Worm (Caenorhabditis elegans) whole organism, young adult: ENCODE measurements around the gene F17C11.22.

Source experiments
- B0019.2 ChIP-seq: fragments of 200-800 bp; sonication (Bioruptor generic); conservative IDR thresholded peaks from 2 replicates; pipeline ENCODE4 v1.3.6; 2022; ENCODE audit warnings: missing genetic modification reagents, missing genetic modification characterization, missing compliant biosample characterization
- C06A6.2 ChIP-seq: fragments of 200-800 bp; sonication (Bioruptor generic); conservative IDR thresholded peaks from 2 replicates; pipeline ENCODE4 v1.3.6; 2022; ENCODE audit warnings: missing genetic modification characterization, missing compliant biosample characterization
- F22D6.2 ChIP-seq: sonication (generic microtip); optimal IDR thresholded peaks from 2 replicates; lab custom pipeline; 2016; ENCODE audit warnings: mild to moderate bottlenecking, missing genetic modification characterization, missing compliant biosample characterization
- F39B2.1 ChIP-seq: fragments of 200-800 bp; sonication (Bioruptor generic); IDR thresholded peaks from 2 replicates; pipeline ENCODE4 v1.3.6; 2022; ENCODE audit warnings: missing genetic modification reagents, missing genetic modification characterization, missing compliant biosample characterization
- F49E8.2 ChIP-seq: sonication (generic microtip); optimal IDR thresholded peaks from 3 replicates; lab custom pipeline; 2017; ENCODE audit warnings: missing genetic modification characterization, mild to moderate bottlenecking, missing compliant biosample characterization, antibody characterized with exemption, moderate library complexity; ENCODE audit not compliant: insufficient read depth
- F57C9.4 ChIP-seq: sonication (generic microtip); optimal IDR thresholded peaks from 2 replicates; lab custom pipeline; 2017; ENCODE audit warnings: mild to moderate bottlenecking, missing genetic modification characterization, missing compliant biosample characterization
- K11D2.4 ChIP-seq: fragments of 200-800 bp; sonication (Bioruptor generic); IDR thresholded peaks from 2 replicates; pipeline ENCODE4 v1.3.6; 2022; ENCODE audit warnings: missing genetic modification reagents, missing genetic modification characterization, missing compliant biosample characterization
- Y79H2A.3 ChIP-seq: fragments of 200-800 bp; sonication (Bioruptor generic); conservative IDR thresholded peaks from 2 replicates; pipeline ENCODE4 v1.3.6; 2022; ENCODE audit warnings: missing genetic modification reagents, missing genetic modification characterization, missing compliant biosample characterization
- ZK185.1 ChIP-seq: sonication (generic microtip); optimal IDR thresholded peaks from 2 replicates; lab custom pipeline; 2016; ENCODE audit warnings: mild to moderate bottlenecking, missing genetic modification characterization, missing compliant biosample characterization; ENCODE audit not compliant: poor library complexity, severe bottlenecking
- athp-1 ChIP-seq: sonication (generic microtip); optimal IDR thresholded peaks from 2 replicates; lab custom pipeline; 2017; ENCODE audit warnings: mild to moderate bottlenecking, missing genetic modification characterization, missing compliant biosample characterization
- bed-1 ChIP-seq: fragments of 200-800 bp; sonication (Bioruptor generic); IDR thresholded peaks from 2 replicates; pipeline ENCODE4 v1.3.6; 2022; ENCODE audit warnings: missing genetic modification reagents, missing genetic modification characterization, missing compliant biosample characterization
- cebp-1 ChIP-seq, 2 experiments: fragments of 200-800 bp in 1 of 2; sonication (Bioruptor generic) in 1 of 2; sonication (generic microtip) in 1 of 2; IDR thresholded peaks in 1 of 2; optimal IDR thresholded peaks in 1 of 2; 2 replicates each; pipeline versions ENCODE4 v1.3.6 to Lab custom; 2017 to 2022; ENCODE audit warnings: missing compliant biosample characterization in 2 of 2, missing genetic modification characterization in 2 of 2, mild to moderate bottlenecking in 1 of 2, missing genetic modification reagents in 1 of 2, moderate library complexity in 1 of 2
- cebp-2 ChIP-seq: fragments of 200-800 bp; sonication (Bioruptor generic); IDR thresholded peaks from 2 replicates; pipeline ENCODE4 v1.3.6; 2022; ENCODE audit warnings: missing genetic modification characterization, missing compliant biosample characterization
- ceh-40 ChIP-seq: fragments of 200-800 bp; sonication (Bioruptor generic); IDR thresholded peaks from 2 replicates; pipeline ENCODE4 v1.3.6; 2022; ENCODE audit warnings: missing genetic modification characterization, missing compliant biosample characterization
- dox-1 ChIP-seq: fragments of 200-800 bp; sonication (Bioruptor generic); IDR thresholded peaks from 2 replicates; pipeline ENCODE4 v1.3.6; 2022; ENCODE audit warnings: missing genetic modification reagents, missing genetic modification characterization, missing compliant biosample characterization
- dpff-1 ChIP-seq: sonication (generic microtip); optimal IDR thresholded peaks from 2 replicates; lab custom pipeline; 2017; ENCODE audit warnings: mild to moderate bottlenecking, missing genetic modification characterization, missing compliant biosample characterization
- dpl-1 ChIP-seq: fragments of 150-350 bp; optimal IDR thresholded peaks from 2 replicates; lab custom pipeline; 2014; ENCODE audit warnings: missing biosample characterization, missing genetic modification reagents, missing genetic modification characterization
- efl-1 ChIP-seq: fragments of 150-350 bp; optimal IDR thresholded peaks from 2 replicates; lab custom pipeline; 2014; ENCODE audit warnings: missing biosample characterization, missing genetic modification reagents, missing genetic modification characterization
- egl-44 ChIP-seq: fragments of 200-800 bp; sonication (Bioruptor generic); IDR thresholded peaks from 2 replicates; pipeline ENCODE4 v1.3.6; 2022; ENCODE audit warnings: missing genetic modification reagents, missing genetic modification characterization, missing compliant biosample characterization
- ekl-4 ChIP-seq: fragments of 200-800 bp; sonication (Bioruptor generic); IDR thresholded peaks from 2 replicates; pipeline ENCODE4 v1.3.6; 2022; ENCODE audit warnings: missing genetic modification reagents, missing genetic modification characterization, missing compliant biosample characterization
- gei-17 ChIP-seq: fragments of 200-800 bp; sonication (Bioruptor generic); optimal IDR thresholded peaks from 2 replicates; lab custom pipeline; 2018; ENCODE audit warnings: mild to moderate bottlenecking, missing genetic modification characterization, missing compliant biosample characterization
- hmg-1.2 ChIP-seq: fragments of 200-800 bp; sonication (Bioruptor generic); IDR thresholded peaks from 2 replicates; pipeline ENCODE4 v1.3.6; 2022; ENCODE audit warnings: missing genetic modification reagents, missing genetic modification characterization, missing compliant biosample characterization
- hrde-1 ChIP-seq: sonication (generic microtip); optimal IDR thresholded peaks from 2 replicates; lab custom pipeline; 2016; ENCODE audit warnings: missing genetic modification characterization, mild to moderate bottlenecking, missing compliant biosample characterization, moderate library complexity, missing genotype, missing genetic modification reagents, borderline replicate concordance
- hsf-1 ChIP-seq: fragments of 200-800 bp; sonication (Bioruptor generic); IDR thresholded peaks from 2 replicates; pipeline ENCODE4 v1.3.6; 2022; ENCODE audit warnings: missing genetic modification reagents, missing genetic modification characterization, missing compliant biosample characterization
- lag-1 ChIP-seq: fragments of 200-800 bp; sonication (Bioruptor generic); IDR thresholded peaks from 2 replicates; pipeline ENCODE4 v1.3.6; 2022; ENCODE audit warnings: missing genetic modification reagents, missing genetic modification characterization, missing compliant biosample characterization
- let-526 ChIP-seq: fragments of 200-800 bp; sonication (Bioruptor generic); IDR thresholded peaks from 2 replicates; pipeline ENCODE4 v1.3.6; 2022; ENCODE audit warnings: missing genetic modification reagents, missing genetic modification characterization, missing compliant biosample characterization
- let-607 ChIP-seq, 2 experiments: fragments of 200-800 bp in 1 of 2; sonication (Bioruptor generic) in 1 of 2; sonication (generic microtip) in 1 of 2; optimal IDR thresholded peaks; 2 replicates each; lab custom pipeline; 2016 to 2018; ENCODE audit warnings: mild to moderate bottlenecking in 2 of 2, missing compliant biosample characterization in 2 of 2, missing genetic modification characterization in 2 of 2, moderate library complexity in 2 of 2, missing genotype in 1 of 2
- lin-26 ChIP-seq: fragments of 200-800 bp; sonication (Bioruptor generic); IDR thresholded peaks from 2 replicates; pipeline ENCODE4 v1.3.6; 2022; ENCODE audit warnings: missing genetic modification reagents, missing genetic modification characterization, missing compliant biosample characterization
- lin-40 ChIP-seq: sonication (generic microtip); optimal IDR thresholded peaks from 2 replicates; lab custom pipeline; 2016; ENCODE audit warnings: missing genetic modification characterization, mild to moderate bottlenecking, missing compliant biosample characterization, missing genotype, missing genetic modification reagents
- lir-1 ChIP-seq: fragments of 200-800 bp; sonication (Bioruptor generic); conservative IDR thresholded peaks from 2 replicates; pipeline ENCODE4 v1.3.6; 2022; ENCODE audit warnings: missing genetic modification reagents, missing genetic modification characterization, missing compliant biosample characterization
- lsy-27 ChIP-seq: sonication (generic microtip); optimal IDR thresholded peaks from 2 replicates; lab custom pipeline; 2017; ENCODE audit warnings: missing genetic modification characterization, mild to moderate bottlenecking, missing compliant biosample characterization, antibody characterized with exemption, missing genotype, borderline replicate concordance; ENCODE audit not compliant: insufficient read depth
- madf-10 ChIP-seq: sonication (generic microtip); optimal IDR thresholded peaks from 2 replicates; lab custom pipeline; 2016; ENCODE audit warnings: mild to moderate bottlenecking, missing genetic modification characterization, missing compliant biosample characterization
- madf-6 ChIP-seq: fragments of 200-800 bp; sonication (Bioruptor generic); IDR thresholded peaks from 2 replicates; pipeline ENCODE4 v1.3.6; 2022; ENCODE audit warnings: missing genetic modification reagents, missing genetic modification characterization, missing compliant biosample characterization
- mes-4 ChIP-seq: sonication (generic microtip); optimal IDR thresholded peaks from 2 replicates; lab custom pipeline; 2016; ENCODE audit warnings: missing genotype, missing genetic modification characterization, missing compliant biosample characterization
- nfya-1 ChIP-seq: sonication (generic microtip); optimal IDR thresholded peaks from 2 replicates; lab custom pipeline; 2017; ENCODE audit warnings: antibody characterized with exemption, missing compliant biosample characterization, missing genetic modification characterization, borderline replicate concordance; ENCODE audit not compliant: insufficient read depth
- nhr-179 ChIP-seq: sonication (generic microtip); optimal IDR thresholded peaks from 2 replicates; lab custom pipeline; 2016; ENCODE audit warnings: mild to moderate bottlenecking, missing genetic modification characterization, missing compliant biosample characterization
- repo-1 ChIP-seq: sonication (generic microtip); optimal IDR thresholded peaks from 2 replicates; lab custom pipeline; 2017; ENCODE audit warnings: mild to moderate bottlenecking, missing genetic modification characterization, missing compliant biosample characterization
- snpc-4 ChIP-seq, 5 experiments: fragments of 150-350 bp in 1 of 5; sonication (generic microtip) in 4 of 5; optimal IDR thresholded peaks; 2 replicates each; lab custom pipeline; 2014 to 2018; ENCODE audit warnings: missing genetic modification characterization in 5 of 5, missing biosample characterization in 3 of 5, antibody characterized with exemption in 2 of 5, mild to moderate bottlenecking in 2 of 5, missing compliant biosample characterization in 2 of 5, missing genotype in 2 of 5, moderate library complexity in 2 of 5, missing genetic modification reagents in 1 of 5
- somi-1 ChIP-seq: fragments of 200-800 bp; sonication (Bioruptor generic); optimal IDR thresholded peaks from 2 replicates; lab custom pipeline; 2018; ENCODE audit warnings: mild to moderate bottlenecking, missing genetic modification characterization, missing compliant biosample characterization
- sptf-2 ChIP-seq: fragments of 200-800 bp; sonication (Bioruptor generic); optimal IDR thresholded peaks from 2 replicates; lab custom pipeline; 2018; ENCODE audit warnings: mild to moderate bottlenecking, missing genetic modification characterization, missing compliant biosample characterization
- tbp1 ChIP-seq: fragments of 200-800 bp; sonication (Bioruptor generic); optimal IDR thresholded peaks from 2 replicates; lab custom pipeline; 2018; ENCODE audit warnings: mild to moderate bottlenecking, missing genetic modification characterization, missing compliant biosample characterization
- xnd-1 ChIP-seq: sonication (generic microtip); optimal IDR thresholded peaks from 2 replicates; lab custom pipeline; 2016; ENCODE audit warnings: missing genotype, missing genetic modification reagents, missing genetic modification characterization, missing compliant biosample characterization
- zfh-2 ChIP-seq: fragments of 200-800 bp; sonication (Bioruptor generic); conservative IDR thresholded peaks from 2 replicates; pipeline ENCODE4 v1.3.6; 2022; ENCODE audit warnings: missing genetic modification reagents, missing genetic modification characterization, missing compliant biosample characterization
- ztf-18 ChIP-seq: sonication (generic microtip); optimal IDR thresholded peaks from 2 replicates; lab custom pipeline; 2016; ENCODE audit warnings: missing genotype, mild to moderate bottlenecking, missing genetic modification characterization, missing compliant biosample characterization
- ztf-26 ChIP-seq: sonication (generic microtip); optimal IDR thresholded peaks from 2 replicates; lab custom pipeline; 2017; ENCODE audit warnings: missing genetic modification characterization, missing compliant biosample characterization
- ztf-6 ChIP-seq: fragments of 200-800 bp; sonication (Bioruptor generic); IDR thresholded peaks from 2 replicates; pipeline ENCODE4 v1.3.6; 2022; ENCODE audit warnings: missing genetic modification reagents, missing genetic modification characterization, missing compliant biosample characterization

Gene F17C11.22

DNA sequence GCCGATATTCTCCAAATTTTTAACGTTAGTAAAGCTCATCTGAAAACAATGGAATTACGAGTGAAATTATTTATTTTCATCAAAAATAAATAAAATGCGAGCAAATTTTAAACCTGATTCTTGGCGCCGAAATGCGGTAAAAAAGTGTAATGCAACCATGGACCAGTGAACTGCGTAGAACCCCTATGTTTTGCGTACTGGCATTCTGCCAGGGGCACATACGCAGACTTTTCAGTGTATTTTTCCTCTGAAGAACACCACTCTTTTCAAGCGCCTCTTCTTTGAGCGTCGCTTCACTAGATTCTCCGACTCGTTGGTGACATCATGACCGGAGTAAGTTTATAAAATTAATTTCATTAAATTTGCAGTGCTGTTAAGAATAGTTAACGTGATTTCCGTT, 4.5 kb downstream of the F17C11.22 start, which contains the start of the genes ctf-4 and eef-1G:
Gene ctf-4 (minus strand): TSS at position 39 of the 400 bp plus-strand sequence.
Gene eef-1G (plus strand): TSS at position 219 of the 400 bp plus-strand sequence.
- TF ChIP-seq F57C9.4 (tag; lab: Kevin White, UChicago) (no peak), madf-10 (tag; lab: Kevin White, UChicago) (peak; percentile 69), mes-4 (tag; lab: Kevin White, UChicago) (no peak), cebp-1 (GFP tag; IDR thresholded peaks at IDR 0.05; lab: Robert Waterston, UW) (peak; percentile 61; the same call in 1 of the 2 replicates), cebp-1 (tag; optimal IDR thresholded peaks at IDR 0.05; lab: Kevin White, UChicago) (peak; percentile 88), lir-1 (GFP tag; lab: Robert Waterston, UW) (peak; percentile 75), egl-44 (GFP tag; lab: Robert Waterston, UW) (peak; percentile 80; the same call in 1 of the 2 replicates), ztf-26 (tag; lab: Kevin White, UChicago) (peak; percentile 77), Y79H2A.3 (GFP tag; lab: Robert Waterston, UW) (no peak), lin-26 (GFP tag; lab: Robert Waterston, UW) (peak; percentile 55; the same call in 1 of the 2 replicates), somi-1 (GFP tag; lab: Kevin White, UChicago) (peak; percentile 78), tbp1 (peak; percentile 74), gei-17 (GFP tag; lab: Kevin White, UChicago) (peak; percentile 66), repo-1 (tag; lab: Kevin White, UChicago) (peak; percentile 75), lsy-27 (tag; lab: Kevin White, UChicago) (no peak), let-526 (GFP tag; lab: Robert Waterston, UW) (peak; percentile 87), F39B2.1 (GFP tag; lab: Robert Waterston, UW) (no peak), lin-40 (peak; percentile 94), F49E8.2 (peak; percentile 51), K11D2.4 (GFP tag; lab: Robert Waterston, UW) (peak; percentile 90), ztf-6 (GFP tag; lab: Robert Waterston, UW) (peak; percentile 71; the same call in 1 of the 2 replicates), athp-1 (peak; percentile 79), let-607 (tag; optimal IDR thresholded peaks at IDR 0.05; lab: Kevin White, UChicago) (peak; percentile 91 to 94), lag-1 (no peak), dpl-1 (peak; percentile 89), ceh-40 (GFP tag; lab: Robert Waterston, UW) (no peak), madf-6 (peak; percentile 91), ztf-18 (tag; lab: Kevin White, UChicago) (peak; percentile 74), efl-1 (GFP tag; lab: Kevin White, UChicago) (peak; percentile 90), cebp-2 (GFP tag; lab: Robert Waterston, UW) (0 out of 2 replicates have a peak, but pooled peaks have one; percentile 62), dox-1 (GFP tag; lab: Robert Waterston, UW) (peak; percentile 97), bed-1 (GFP tag; lab: Robert Waterston, UW) (no peak), zfh-2 (GFP tag; lab: Robert Waterston, UW) (no peak), ZK185.1 (tag; lab: Kevin White, UChicago) (peak; percentile 94), ekl-4 (peak; percentile 93), xnd-1 (tag; lab: Kevin White, UChicago) (peak; percentile 8), snpc-4 (GFP tag; optimal IDR thresholded peaks at IDR 0.05; lab: Kevin White, UChicago) (peak; percentile 71), snpc-4 (tag; optimal IDR thresholded peaks at IDR 0.05; lab: Kevin White, UChicago) (peak; percentile 65 to 84 (median 80)), dpff-1 (tag; lab: Kevin White, UChicago) (no peak), B0019.2 (GFP tag; lab: Robert Waterston, UW) (peak; percentile 57), C06A6.2 (GFP tag; lab: Robert Waterston, UW) (peak; percentile 86), nhr-179 (tag; lab: Kevin White, UChicago) (no peak), sptf-2 (no peak), hsf-1 (GFP tag; lab: Robert Waterston, UW) (peak; percentile 76), F22D6.2 (tag; lab: Kevin White, UChicago) (peak; percentile 70), nfya-1 (tag; lab: Kevin White, UChicago) (no peak), hrde-1 (tag; lab: Kevin White, UChicago) (no peak), hmg-1.2 (GFP tag; lab: Robert Waterston, UW) (peak; percentile 99)
